Fruit fly (Drosophila melanogaster) whole organism, embryonic: ENCODE measurements around the gene Prm.

Experiments used
- Aef1 ChIP-seq: fragments of 200-800 bp; sonication (Bioruptor generic); IDR thresholded peaks from 3 replicates; pipeline ENCODE4 v1.3.6; 2022; ENCODE audit warnings: missing biosample characterization, missing genetic modification characterization
- BtbVII ChIP-seq: fragments of 200-800 bp; sonication (Bioruptor generic); optimal IDR thresholded peaks from 3 replicates; lab custom pipeline; 2017; ENCODE audit warnings: missing biosample characterization, mild to moderate bottlenecking, missing genetic modification characterization
- C15 ChIP-seq: fragments of 200-800 bp; sonication (Bioruptor generic); IDR thresholded peaks from 3 replicates; pipeline ENCODE4 v1.3.6; 2022; ENCODE audit warnings: missing biosample characterization, missing genetic modification characterization
- CG10654 ChIP-seq: fragments of 200-800 bp; sonication (Bioruptor generic); optimal IDR thresholded peaks from 2 replicates; lab custom pipeline; 2016; ENCODE audit warnings: missing biosample characterization, missing genetic modification characterization
- CG12104 ChIP-seq: fragments of 200-800 bp; sonication (Bioruptor generic); optimal IDR thresholded peaks from 3 replicates; lab custom pipeline; 2016; ENCODE audit warnings: missing biosample characterization, missing genetic modification characterization
- CG12659 ChIP-seq: fragments of 200-800 bp; sonication (Bioruptor generic); optimal IDR thresholded peaks from 3 replicates; lab custom pipeline; 2017; ENCODE audit warnings: mild to moderate bottlenecking, missing biosample characterization, missing genetic modification reagents, missing genetic modification characterization
- CG13775 ChIP-seq: fragments of 200-800 bp; sonication (Bioruptor generic); optimal IDR thresholded peaks from 3 replicates; lab custom pipeline; 2017; ENCODE audit warnings: missing biosample characterization, mild to moderate bottlenecking, missing genetic modification characterization
- CG15011 ChIP-seq: fragments of 200-800 bp; sonication (Bioruptor generic); optimal IDR thresholded peaks from 3 replicates; lab custom pipeline; 2018; ENCODE audit warnings: missing biosample characterization, mild to moderate bottlenecking, missing genetic modification characterization
- CG15269 ChIP-seq: fragments of 200-800 bp; sonication (Bioruptor generic); optimal IDR thresholded peaks from 2 replicates; lab custom pipeline; 2018; ENCODE audit warnings: missing biosample characterization, mild to moderate bottlenecking, missing genetic modification characterization, moderate library complexity
- CG15479 ChIP-seq: fragments of 200-800 bp; sonication (Bioruptor generic); optimal IDR thresholded peaks from 3 replicates; lab custom pipeline; 2019; ENCODE audit warnings: missing biosample characterization, mild to moderate bottlenecking, missing genetic modification characterization, moderate library complexity
- CG17385 ChIP-seq: fragments of 200-800 bp; sonication (Bioruptor generic); optimal IDR thresholded peaks from 3 replicates; lab custom pipeline; 2018; ENCODE audit warnings: missing biosample characterization, mild to moderate bottlenecking, missing genetic modification characterization
- CG18599 ChIP-seq: fragments of 200-800 bp; sonication (Bioruptor generic); optimal IDR thresholded peaks from 3 replicates; lab custom pipeline; 2017; ENCODE audit warnings: missing biosample characterization, missing genetic modification characterization, mild to moderate bottlenecking, moderate library complexity, missing genetic modification reagents
- CG30403 ChIP-seq: fragments of 200-800 bp; sonication (Bioruptor generic); optimal IDR thresholded peaks from 3 replicates; lab custom pipeline; 2016; ENCODE audit warnings: missing biosample characterization, missing genetic modification characterization
- CG32772 ChIP-seq: fragments of 200-800 bp; sonication (Bioruptor generic); IDR thresholded peaks from 2 replicates; pipeline ENCODE4 v1.3.6; 2022; ENCODE audit warnings: missing biosample characterization, missing genetic modification characterization
- CG3726 ChIP-seq: fragments of 200-800 bp; sonication (Bioruptor generic); IDR thresholded peaks from 3 replicates; pipeline ENCODE4, ENCODE4 v1.3.6; 2022; ENCODE audit warnings: missing biosample characterization, missing genetic modification characterization
- CG4282 ChIP-seq: fragments of 200-800 bp; sonication (Bioruptor generic); optimal IDR thresholded peaks from 2 replicates; lab custom pipeline; 2016; ENCODE audit warnings: missing biosample characterization, missing genetic modification characterization
- CG5180 ChIP-seq: fragments of 200-800 bp; sonication (Bioruptor generic); optimal IDR thresholded peaks from 3 replicates; lab custom pipeline; 2017; ENCODE audit warnings: missing biosample characterization, missing genetic modification characterization, mild to moderate bottlenecking, moderate library complexity, missing genetic modification reagents
- CG7745 ChIP-seq: fragments of 200-800 bp; sonication (Bioruptor generic); optimal IDR thresholded peaks from 2 replicates; lab custom pipeline; 2018; ENCODE audit warnings: missing biosample characterization, mild to moderate bottlenecking, missing genetic modification characterization, moderate library complexity
- CG9609 ChIP-seq: fragments of 200-800 bp; sonication (Bioruptor generic); optimal IDR thresholded peaks from 3 replicates; lab custom pipeline; 2016; ENCODE audit warnings: missing biosample characterization, missing genetic modification characterization
- Deaf1 ChIP-seq: fragments of 200-800 bp; optimal IDR thresholded peaks from 3 replicates; lab custom pipeline; 2019; ENCODE audit warnings: missing biosample characterization, mild to moderate bottlenecking, missing genetic modification characterization, moderate library complexity
- Dip3 ChIP-seq: fragments of 200-800 bp; sonication (Bioruptor generic); optimal IDR thresholded peaks from 3 replicates; lab custom pipeline; 2016; ENCODE audit warnings: missing biosample characterization, missing genetic modification characterization
- Dp ChIP-seq: fragments of 200-800 bp; sonication (Bioruptor generic); optimal IDR thresholded peaks from 2 replicates; lab custom pipeline; 2018; ENCODE audit warnings: missing biosample characterization, mild to moderate bottlenecking, missing genetic modification characterization, moderate library complexity
- HLH54F ChIP-seq: fragments of 200-800 bp; sonication (Bioruptor generic); optimal IDR thresholded peaks from 3 replicates; lab custom pipeline; 2016; ENCODE audit warnings: missing biosample characterization, missing genetic modification characterization
- HmgZ ChIP-seq: fragments of 200-800 bp; sonication (Bioruptor generic); optimal IDR thresholded peaks from 2 replicates; lab custom pipeline; 2018; ENCODE audit warnings: missing biosample characterization, mild to moderate bottlenecking, missing genetic modification characterization
- Hsf ChIP-seq: fragments of 200-800 bp; sonication (Bioruptor generic); optimal IDR thresholded peaks from 3 replicates; lab custom pipeline; 2016; ENCODE audit warnings: missing biosample characterization, missing genetic modification characterization
- Mes4 ChIP-seq: fragments of 200-800 bp; sonication (Bioruptor generic); optimal IDR thresholded peaks from 2 replicates; lab custom pipeline; 2016; ENCODE audit warnings: missing biosample characterization, missing genetic modification characterization
- Myb ChIP-seq: fragments of 200-800 bp; sonication (Bioruptor generic); optimal IDR thresholded peaks from 2 replicates; lab custom pipeline; 2016; ENCODE audit warnings: missing biosample characterization, missing genetic modification characterization
- Oli ChIP-seq: fragments of 200-800 bp; sonication (Bioruptor generic); optimal IDR thresholded peaks from 2 replicates; lab custom pipeline; 2018; ENCODE audit warnings: missing biosample characterization, mild to moderate bottlenecking, missing genetic modification characterization, moderate library complexity
- Rx ChIP-seq: fragments of 200-800 bp; sonication (Bioruptor generic); IDR thresholded peaks from 2 replicates; pipeline ENCODE4 v1.3.6; 2022; ENCODE audit warnings: missing biosample characterization, missing genetic modification characterization
- Side ChIP-seq: fragments of 200-800 bp; sonication (Bioruptor generic); optimal IDR thresholded peaks from 2 replicates; lab custom pipeline; 2016; ENCODE audit warnings: missing biosample characterization, missing genetic modification characterization
- Vsx1 ChIP-seq: fragments of 200-800 bp; sonication (Bioruptor generic); optimal IDR thresholded peaks from 2 replicates; lab custom pipeline; 2017; ENCODE audit warnings: missing biosample characterization, mild to moderate bottlenecking, missing genetic modification characterization, missing genetic modification reagents
- dmrt99B ChIP-seq: fragments of 200-800 bp; sonication (Bioruptor generic); optimal IDR thresholded peaks from 2 replicates; lab custom pipeline; 2018; ENCODE audit warnings: missing biosample characterization, mild to moderate bottlenecking, missing genetic modification characterization, moderate library complexity
- en ChIP-seq: fragments of 200-800 bp; sonication (Bioruptor generic); optimal IDR thresholded peaks from 2 replicates; lab custom pipeline; 2016; ENCODE audit warnings: missing biosample characterization, missing genetic modification characterization
- fd96Cb ChIP-seq: fragments of 200-800 bp; sonication (Bioruptor generic); optimal IDR thresholded peaks from 2 replicates; lab custom pipeline; 2018; ENCODE audit warnings: missing biosample characterization, mild to moderate bottlenecking, missing genetic modification characterization, moderate library complexity
- ftz-f1 ChIP-seq: fragments of 200-800 bp; sonication (Bioruptor generic); optimal IDR thresholded peaks from 2 replicates; lab custom pipeline; 2016; ENCODE audit warnings: missing biosample characterization, missing genetic modification characterization
- ind ChIP-seq: fragments of 200-800 bp; sonication (Bioruptor generic); optimal IDR thresholded peaks from 3 replicates; lab custom pipeline; 2016; ENCODE audit warnings: missing biosample characterization, missing genetic modification characterization
- mld ChIP-seq: fragments of 200-800 bp; sonication (Bioruptor generic); IDR thresholded peaks from 3 replicates; pipeline ENCODE4 v1.3.6; 2022; ENCODE audit warnings: missing biosample characterization, missing genetic modification characterization; ENCODE audit not compliant: partially characterized antibody
- nerfin-1 ChIP-seq: fragments of 200-800 bp; sonication (Bioruptor generic); optimal IDR thresholded peaks from 3 replicates; lab custom pipeline; 2019; ENCODE audit warnings: missing biosample characterization, mild to moderate bottlenecking, missing genetic modification characterization, moderate library complexity
- pfk ChIP-seq: fragments of 200-800 bp; sonication (Bioruptor generic); optimal IDR thresholded peaks from 2 replicates; lab custom pipeline; 2018; ENCODE audit warnings: missing biosample characterization, mild to moderate bottlenecking, missing genetic modification characterization, moderate library complexity
- pho ChIP-seq: fragments of 200-800 bp; sonication (Bioruptor generic); optimal IDR thresholded peaks from 2 replicates; lab custom pipeline; 2016; ENCODE audit warnings: missing biosample characterization, missing genetic modification characterization
- pita ChIP-seq: fragments of 200-800 bp; sonication (Bioruptor generic); optimal IDR thresholded peaks from 2 replicates; lab custom pipeline; 2017; ENCODE audit warnings: missing biosample characterization, mild to moderate bottlenecking, missing genetic modification characterization
- prd ChIP-seq, 3 experiments: fragments of >200 bp in 2 of 3; fragments of 200-800 bp in 1 of 3; sonication (Bioruptor generic) in 1 of 3; optimal IDR thresholded peaks in 2 of 3; IDR thresholded peaks in 1 of 3; 2 replicates in 2 of 3; 3 replicates in 1 of 3; pipeline versions ENCODE4 v1.3.6 to Lab custom; 2017 to 2022; ENCODE audit warnings: missing biosample characterization in 1 of 3, missing genetic modification characterization in 1 of 3
- sima ChIP-seq: fragments of 200-800 bp; sonication (Bioruptor generic); optimal IDR thresholded peaks from 2 replicates; lab custom pipeline; 2016; ENCODE audit warnings: missing biosample characterization, missing genetic modification characterization
- slp2 ChIP-seq: fragments of 200-800 bp; sonication (Bioruptor generic); optimal IDR thresholded peaks from 2 replicates; lab custom pipeline; 2016; ENCODE audit warnings: missing biosample characterization, missing genetic modification characterization
- stwl ChIP-seq: fragments of 200-800 bp; sonication (Bioruptor generic); optimal IDR thresholded peaks from 3 replicates; lab custom pipeline; 2018; ENCODE audit warnings: missing biosample characterization, mild to moderate bottlenecking, missing genetic modification characterization, moderate library complexity
- tin ChIP-seq: fragments of 200-800 bp; sonication (Bioruptor generic); optimal IDR thresholded peaks from 3 replicates; lab custom pipeline; 2016; ENCODE audit warnings: missing biosample characterization, missing genetic modification characterization
- trem ChIP-seq: fragments of 200-800 bp; optimal IDR thresholded peaks from 3 replicates; lab custom pipeline; 2019; ENCODE audit warnings: missing biosample characterization, mild to moderate bottlenecking, missing genetic modification characterization, moderate library complexity
- tup ChIP-seq: fragments of 200-800 bp; sonication (Bioruptor generic); optimal IDR thresholded peaks from 2 replicates; lab custom pipeline; 2016; ENCODE audit warnings: missing biosample characterization, mild to moderate bottlenecking, missing genetic modification characterization, moderate library complexity
- zfh1 ChIP-seq: fragments of 200-800 bp; sonication (Bioruptor generic); IDR thresholded peaks from 3 replicates; pipeline ENCODE4 v1.3.6; 2022; ENCODE audit warnings: missing biosample characterization, missing genetic modification characterization

The Prm gene

DNA sequence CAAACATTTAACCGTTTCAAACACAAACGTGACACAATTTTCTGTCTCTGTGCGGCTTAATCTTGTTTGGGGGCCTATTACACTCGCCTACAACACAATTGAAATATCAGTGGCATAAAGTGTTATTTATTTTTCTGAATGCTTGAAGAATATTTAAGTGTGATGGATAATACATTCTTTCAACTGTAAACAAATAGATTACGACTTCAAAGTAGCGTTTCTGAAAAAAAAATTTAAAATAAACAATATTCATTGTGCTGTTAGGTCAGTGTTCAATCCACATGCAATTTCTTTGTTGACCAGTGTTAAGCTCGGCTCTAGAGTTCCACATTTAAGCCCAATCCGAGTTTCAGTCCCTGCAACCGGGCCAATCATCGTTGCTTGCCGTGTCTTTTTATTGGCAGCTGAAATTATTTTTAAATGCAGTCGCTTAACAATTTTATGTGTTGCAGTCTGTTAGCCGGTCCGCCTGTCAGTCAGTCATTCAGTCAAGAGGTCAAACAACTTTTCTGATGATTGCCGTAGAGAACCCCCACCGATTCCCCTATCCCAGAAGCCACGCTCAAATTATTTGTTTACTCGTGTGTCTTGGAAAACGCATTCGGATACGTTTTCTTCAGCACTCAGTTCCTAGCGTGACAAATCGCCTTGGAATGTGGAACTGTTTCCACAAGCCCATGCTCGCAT is 28.0 kb upstream of the Prm start (continued):
- TF ChIP-seq Aef1 (0 out of 3 replicates have a peak, but pooled peaks have one; percentile 18), CG12104 (GFP tag; lab: Kevin White, UChicago) (peak; percentile 41), Rx (GFP tag; lab: Robert Waterston, UW) (peak; percentile 35; the same call in 1 of the 2 replicates), pita (GFP tag; lab: Kevin White, UChicago) (no peak), zfh1 (GFP tag; lab: Robert Waterston, UW) (peak; percentile 54; the same call in 1 of the 3 replicates), pho (no peak), CG3726 (GFP tag; lab: Robert Waterston, UW) (no peak), CG30403 (GFP tag; lab: Kevin White, UChicago) (peak; percentile 71), tin (GFP tag; lab: Kevin White, UChicago) (peak; percentile 55), prd (optimal IDR thresholded peaks at IDR 0.05; lab: Kevin White, UChicago) (no peak), prd (GFP tag; IDR thresholded peaks at IDR 0.05; lab: Robert Waterston, UW) (peak; percentile 73), dmrt99B (tag; lab: Kevin White, UChicago) (peak; percentile 86), Side (peak; percentile 52), CG32772 (GFP tag; lab: Robert Waterston, UW) (peak; percentile 53), CG7745 (tag; lab: Kevin White, UChicago) (no peak), CG15269 (tag; lab: Kevin White, UChicago) (peak; percentile 83), mld (GFP tag; lab: Robert Waterston, UW) (no peak), Oli (tag; lab: Kevin White, UChicago) (peak; percentile 85), CG5180 (peak; percentile 25), HmgZ (tag; lab: Kevin White, UChicago) (peak; percentile 15), CG9609 (GFP tag; lab: Kevin White, UChicago) (peak; percentile 22), CG18599 (peak; percentile 24), CG15011 (GFP tag; lab: Kevin White, UChicago) (no peak), Dip3 (GFP tag; lab: Kevin White, UChicago) (peak; percentile 23), HLH54F (GFP tag; lab: Kevin White, UChicago) (no peak), Hsf (GFP tag; lab: Kevin White, UChicago) (peak; percentile 69), CG17385 (GFP tag; lab: Kevin White, UChicago) (peak; percentile 71), fd96Cb (tag; lab: Kevin White, UChicago) (peak; percentile 80), Deaf1 (tag; lab: Kevin White, UChicago) (peak; percentile 2), Myb (GFP tag; lab: Kevin White, UChicago) (no peak), CG12659 (GFP tag; lab: Kevin White, UChicago) (peak; percentile 53), C15 (GFP tag; lab: Robert Waterston, UW) (0 out of 3 replicates have a peak, but pooled peaks have one; percentile 15), CG15479 (no peak), BtbVII (GFP tag; lab: Kevin White, UChicago) (no peak), ftz-f1 (GFP tag; lab: Kevin White, UChicago) (no peak), Vsx1 (GFP tag; lab: Kevin White, UChicago) (peak; percentile 8), slp2 (GFP tag; lab: Kevin White, UChicago) (peak; percentile 59), Dp (GFP tag; lab: Kevin White, UChicago) (no peak), en (peak; percentile 58), tup (GFP tag; lab: Kevin White, UChicago) (peak; percentile 50), pfk (GFP tag; lab: Kevin White, UChicago) (no peak), CG4282 (GFP tag; lab: Kevin White, UChicago) (no peak), CG10654 (GFP tag; lab: Kevin White, UChicago) (peak; percentile 51), CG13775 (GFP tag; lab: Kevin White, UChicago) (peak; percentile 57), trem (tag; lab: Kevin White, UChicago) (peak; percentile 51), Mes4 (GFP tag; lab: Kevin White, UChicago) (peak; percentile 66), nerfin-1 (tag; lab: Kevin White, UChicago) (peak; percentile 72), sima (no peak), stwl (tag; lab: Kevin White, UChicago) (peak; percentile 4), ind (GFP tag; lab: Kevin White, UChicago) (peak; percentile 55)
